Worm (Caenorhabditis elegans) whole organism, L1 larva: ENCODE measurements around the gene Y46H3A.4.

ENCODE experiments used
- C04F5.9 ChIP-seq: sonication (generic microtip); optimal IDR thresholded peaks from 2 replicates; lab custom pipeline; 2016; ENCODE audit warnings: missing genetic modification characterization, missing compliant biosample characterization
- C16A3.4 ChIP-seq: fragments of 150-350 bp; optimal IDR thresholded peaks from 2 replicates; lab custom pipeline; 2014; ENCODE audit warnings: missing biosample characterization, missing genetic modification characterization
- C34B4.2 ChIP-seq: sonication (generic microtip); optimal IDR thresholded peaks from 2 replicates; lab custom pipeline; 2017; ENCODE audit warnings: mild to moderate bottlenecking, missing genetic modification characterization, missing compliant biosample characterization
- aly-2 ChIP-seq: fragments of 150-350 bp; optimal IDR thresholded peaks from 2 replicates; lab custom pipeline; 2014; ENCODE audit warnings: missing biosample characterization, missing genetic modification characterization
- blmp-1 ChIP-seq: fragments of 150-350 bp; optimal IDR thresholded peaks from 2 replicates; lab custom pipeline; 2014; ENCODE audit warnings: missing biosample characterization, missing genetic modification characterization
- ceh-63 ChIP-seq: fragments of 200-800 bp; sonication (Bioruptor generic); optimal IDR thresholded peaks from 2 replicates; lab custom pipeline; 2018; ENCODE audit warnings: mild to moderate bottlenecking, missing genetic modification characterization, missing compliant biosample characterization
- ceh-8 ChIP-seq: fragments of 200-800 bp; sonication (Bioruptor generic); optimal IDR thresholded peaks from 2 replicates; lab custom pipeline; 2018; ENCODE audit warnings: mild to moderate bottlenecking, missing genetic modification characterization, moderate library complexity, missing compliant biosample characterization
- ceh-82 ChIP-seq, 3 experiments: fragments of 150-350 bp in 1 of 3; sonication (generic microtip) in 2 of 3; optimal IDR thresholded peaks; 2 replicates each; lab custom pipeline; 2014 to 2017; ENCODE audit warnings: missing biosample characterization in 3 of 3, missing genetic modification characterization in 3 of 3
- ceh-88 ChIP-seq: fragments of 200-800 bp; sonication (Bioruptor generic); IDR thresholded peaks from 2 replicates; pipeline ENCODE4 v1.3.6; 2022; ENCODE audit warnings: missing genetic modification characterization, missing compliant biosample characterization
- ceh-90 ChIP-seq: sonication (generic microtip); optimal IDR thresholded peaks from 2 replicates; lab custom pipeline; 2016; ENCODE audit warnings: missing genetic modification characterization, missing compliant biosample characterization
- dpl-1 ChIP-seq, 3 experiments: fragments of 150-350 bp in 2 of 3; sonication (generic microtip) in 1 of 3; optimal IDR thresholded peaks; 2 replicates each; lab custom pipeline; 2014 to 2017; ENCODE audit warnings: missing biosample characterization in 3 of 3, missing genetic modification characterization in 3 of 3, missing genetic modification reagents in 3 of 3
- efl-1 ChIP-seq, 4 experiments: fragments of 150-350 bp; optimal IDR thresholded peaks in 3 of 4; peaks in 1 of 4; 1 replicate in 1 of 4; 2 replicates in 3 of 4; lab custom pipeline; 2014; ENCODE audit warnings: missing biosample characterization in 2 of 4, missing genetic modification characterization in 2 of 4, missing genetic modification reagents in 2 of 4
- elt-2 ChIP-seq: sonication (generic microtip); optimal IDR thresholded peaks from 2 replicates; lab custom pipeline; 2016; ENCODE audit warnings: missing genetic modification characterization, mild to moderate bottlenecking, inconsistent platforms, missing compliant biosample characterization, missing genetic modification reagents
- elt-3 ChIP-seq, 6 experiments: fragments of 150-350 bp in 1 of 6; sonication (generic microtip); optimal IDR thresholded peaks; 2 replicates each; lab custom pipeline; 2017 to 2018; ENCODE audit warnings: missing biosample characterization in 6 of 6, missing genetic modification characterization in 6 of 6, inconsistent platforms in 1 of 6
- ets-5 ChIP-seq: fragments of 200-800 bp; sonication (Bioruptor generic); IDR thresholded peaks from 2 replicates; pipeline ENCODE4 v1.3.6; 2022; ENCODE audit warnings: missing genetic modification characterization, missing compliant biosample characterization
- fkh-10 ChIP-seq: sonication (generic microtip); optimal IDR thresholded peaks from 2 replicates; lab custom pipeline; 2017; ENCODE audit warnings: missing biosample characterization, missing genetic modification reagents, missing genetic modification characterization
- fkh-4 ChIP-seq: sonication (generic microtip); optimal IDR thresholded peaks from 2 replicates; lab custom pipeline; 2016; ENCODE audit warnings: missing compliant biosample characterization, missing genetic modification characterization, borderline replicate concordance
- fos-1 ChIP-seq: fragments of 150-350 bp; optimal IDR thresholded peaks from 2 replicates; lab custom pipeline; 2014; ENCODE audit warnings: missing biosample characterization, missing genetic modification characterization
- grh-1 ChIP-seq: fragments of 200-800 bp; sonication (Bioruptor generic); IDR thresholded peaks from 2 replicates; pipeline ENCODE4 v1.3.6; 2022; ENCODE audit warnings: missing genetic modification reagents, missing genetic modification characterization, missing compliant biosample characterization
- hlh-17 ChIP-seq: fragments of 200-800 bp; sonication (Bioruptor generic); optimal IDR thresholded peaks from 2 replicates; lab custom pipeline; 2018; ENCODE audit warnings: missing genetic modification characterization, mild to moderate bottlenecking, missing compliant biosample characterization, moderate library complexity, borderline replicate concordance
- hlh-4 ChIP-seq: sonication (generic microtip); optimal IDR thresholded peaks from 2 replicates; lab custom pipeline; 2016; ENCODE audit warnings: mild to moderate bottlenecking, missing genetic modification characterization, missing compliant biosample characterization
- hpl-2 ChIP-seq: fragments of 150-350 bp; optimal IDR thresholded peaks from 2 replicates; lab custom pipeline; 2014; ENCODE audit warnings: missing biosample characterization, missing genetic modification reagents, missing genetic modification characterization
- irx-1 ChIP-seq: sonication (generic microtip); optimal IDR thresholded peaks from 2 replicates; lab custom pipeline; 2016; ENCODE audit warnings: missing genetic modification characterization, missing compliant biosample characterization
- isw-1 ChIP-seq: fragments of 200-800 bp; sonication (Bioruptor generic); IDR thresholded peaks from 2 replicates; pipeline ENCODE4 v1.3.6; 2022; ENCODE audit warnings: missing genetic modification characterization, missing compliant biosample characterization
- jun-1 ChIP-seq: fragments of 150-350 bp; optimal IDR thresholded peaks from 2 replicates; lab custom pipeline; 2014; ENCODE audit warnings: missing biosample characterization, missing genetic modification reagents, missing genetic modification characterization
- lin-14 ChIP-seq: fragments of 200-800 bp; sonication (Bioruptor generic); optimal IDR thresholded peaks from 2 replicates; lab custom pipeline; 2018; ENCODE audit warnings: mild to moderate bottlenecking, missing genetic modification characterization, moderate library complexity, missing compliant biosample characterization
- lin-35 ChIP-seq, 2 experiments: fragments of 150-350 bp; optimal IDR thresholded peaks; 2 replicates each; lab custom pipeline; 2014; ENCODE audit warnings: missing biosample characterization in 2 of 2, missing genetic modification characterization in 2 of 2, missing genetic modification reagents in 2 of 2
- lin-39 ChIP-seq: fragments of 150-350 bp; optimal IDR thresholded peaks from 2 replicates; lab custom pipeline; 2014; ENCODE audit warnings: missing biosample characterization, missing genetic modification reagents, missing genetic modification characterization
- nhr-71 ChIP-seq: sonication (generic microtip); optimal IDR thresholded peaks from 2 replicates; lab custom pipeline; 2016; ENCODE audit warnings: mild to moderate bottlenecking, missing genetic modification characterization, moderate library complexity, missing compliant biosample characterization
- nhr-77 ChIP-seq: fragments of 150-350 bp; optimal IDR thresholded peaks from 2 replicates; lab custom pipeline; 2014; ENCODE audit warnings: missing biosample characterization, missing genetic modification characterization
- nhr-84 ChIP-seq: sonication (generic microtip); optimal IDR thresholded peaks from 2 replicates; lab custom pipeline; 2017; ENCODE audit warnings: missing biosample characterization, missing genetic modification characterization
- nhr-85 ChIP-seq: sonication (generic microtip); peaks from one replicate; lab custom pipeline; 2016; ENCODE audit warnings: missing genetic modification characterization, inconsistent platforms, missing compliant biosample characterization
- pag-3 ChIP-seq: sonication (generic microtip); optimal IDR thresholded peaks from 2 replicates; lab custom pipeline; 2017; ENCODE audit warnings: missing genetic modification characterization, mild to moderate bottlenecking, missing compliant biosample characterization, antibody characterized with exemption, borderline replicate concordance; ENCODE audit not compliant: insufficient read depth
- sox-4 ChIP-seq: sonication (generic microtip); optimal IDR thresholded peaks from 2 replicates; lab custom pipeline; 2016; ENCODE audit warnings: missing genetic modification characterization, missing compliant biosample characterization
- sptf-1 ChIP-seq: fragments of 150-350 bp; optimal IDR thresholded peaks from 2 replicates; lab custom pipeline; 2014; ENCODE audit warnings: missing biosample characterization, missing genetic modification characterization
- tlp-1 ChIP-seq: fragments of 150-350 bp; optimal IDR thresholded peaks from 2 replicates; lab custom pipeline; 2014; ENCODE audit warnings: missing biosample characterization, missing genetic modification characterization
- unc-30 ChIP-seq: sonication (generic microtip); optimal IDR thresholded peaks from 2 replicates; lab custom pipeline; 2017; ENCODE audit warnings: missing biosample characterization, missing genetic modification characterization
- vab-15 ChIP-seq: sonication (generic microtip); optimal IDR thresholded peaks from 2 replicates; lab custom pipeline; 2017; ENCODE audit warnings: missing genotype, mild to moderate bottlenecking, missing genetic modification characterization, missing compliant biosample characterization
- zag-1 ChIP-seq: fragments of 150-350 bp; optimal IDR thresholded peaks from 2 replicates; lab custom pipeline; 2014; ENCODE audit warnings: missing biosample characterization, missing genetic modification characterization
- zip-4 ChIP-seq: fragments of 200-800 bp; sonication (Bioruptor generic); optimal IDR thresholded peaks from 2 replicates; lab custom pipeline; 2018; ENCODE audit warnings: mild to moderate bottlenecking, missing genetic modification characterization, moderate library complexity, missing compliant biosample characterization
- ztf-11 ChIP-seq, 2 experiments: sonication (generic microtip); optimal IDR thresholded peaks; 2 replicates each; lab custom pipeline; 2016 to 2017; ENCODE audit warnings: missing genetic modification characterization in 2 of 2, missing biosample characterization in 1 of 2, missing compliant biosample characterization in 1 of 2

Y46H3A.4 gene

DNA sequence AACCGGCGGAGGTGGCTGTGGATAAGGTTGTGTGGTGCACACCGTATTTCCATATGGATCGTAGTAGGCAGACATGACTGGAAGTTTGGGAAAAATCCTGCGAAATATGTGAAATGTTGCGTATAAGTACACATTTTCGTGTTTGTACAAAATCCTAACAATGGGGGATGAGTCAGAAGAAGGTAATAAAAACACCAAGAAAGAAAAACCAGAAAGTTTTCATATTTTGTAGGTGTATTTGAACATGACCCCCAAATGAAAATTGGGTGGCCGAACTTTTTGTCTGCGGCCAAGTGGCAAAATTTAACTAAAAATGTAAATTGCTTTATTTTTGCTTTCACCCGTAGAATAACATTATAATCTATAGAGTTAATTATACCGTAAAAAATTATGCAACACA lies at the start of gene Y46H3A.4:
Y46H3A.4 (minus strand) TSS at position 101 of the 400 bp plus-strand sequence.
- TF ChIP-seq lin-14 (GFP tag; lab: Kevin White, UChicago) (no peak), ceh-88 (GFP tag; lab: Robert Waterston, UW) (no peak), irx-1 (tag; lab: Kevin White, UChicago) (no peak), dpl-1 (GFP tag; optimal IDR thresholded peaks at IDR 0.05; lab: Kevin White, UChicago) (no peak), grh-1 (no peak), aly-2 (no peak), C34B4.2 (tag; lab: Kevin White, UChicago) (no peak), tlp-1 (no peak), sptf-1 (tag; lab: Kevin White, UChicago) (no peak), C04F5.9 (tag; lab: Kevin White, UChicago) (no peak), ets-5 (GFP tag; lab: Robert Waterston, UW) (no peak), lin-39 (tag; lab: Kevin White, UChicago) (no peak)

DNA sequence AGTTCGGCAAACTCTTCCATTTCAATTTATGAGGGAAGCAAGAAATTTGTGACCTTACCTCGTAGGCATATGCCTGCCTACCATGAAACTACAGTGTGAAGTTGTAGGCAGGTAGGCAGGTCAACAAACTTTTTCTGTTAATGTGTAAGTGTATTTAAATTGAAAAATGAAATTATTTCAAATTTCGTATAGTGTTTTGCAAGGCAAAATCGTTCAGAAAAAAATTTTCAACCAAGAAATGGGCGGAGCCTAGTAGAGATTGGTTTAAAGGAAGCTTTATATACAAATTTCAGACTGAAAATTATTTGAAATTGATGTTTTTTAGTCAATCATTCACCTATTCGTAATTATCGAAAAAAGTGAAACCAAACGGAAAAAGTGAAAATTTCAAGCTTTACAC lies 46.9 kb upstream of the Y46H3A.4 start:
- no peak for TF ChIP-seq efl-1 (optimal IDR thresholded peaks at IDR 0.05; lab: Kevin White, UChicago)
- peak in 1 of 2 experiments; percentile 52 for TF ChIP-seq efl-1 (GFP tag; optimal IDR thresholded peaks at IDR 0.05 in 1 of 2; lab: Kevin White, UChicago)
- TF ChIP-seq elt-3 (tag; optimal IDR thresholded peaks at IDR 0.05; lab: Kevin White, UChicago): no peak

DNA sequence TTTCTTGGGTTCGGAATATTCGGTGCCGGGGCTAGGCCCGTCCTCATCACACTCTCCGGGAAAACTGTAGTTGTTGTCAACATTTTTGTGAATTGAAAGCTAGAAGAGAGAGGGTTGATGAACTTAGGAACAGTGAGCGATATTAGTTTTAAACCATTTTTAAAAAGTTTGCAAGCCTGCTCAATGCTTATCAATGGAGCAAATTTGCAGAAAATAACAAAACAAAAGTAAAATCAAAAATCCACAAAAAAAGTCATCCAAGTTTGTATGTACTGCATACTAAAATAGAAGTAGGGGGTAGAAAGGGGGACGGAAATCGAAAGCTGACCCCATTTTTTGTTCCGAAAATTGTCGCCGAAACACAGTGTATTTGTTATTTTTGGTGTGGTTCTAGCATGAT lies 45.2 kb upstream of the Y46H3A.4 start, which contains the start of gene T10B5.10:
T10B5.10 (minus strand) TSS at position 101 of the 400 bp plus-strand sequence.
- TF ChIP-seq pag-3 (tag; lab: Kevin White, UChicago): no peak
- TF ChIP-seq blmp-1 (tag; lab: Kevin White, UChicago): peak; percentile 70
- TF ChIP-seq fkh-10 (GFP tag; lab: Kevin White, UChicago): no peak
- no peak for TF ChIP-seq efl-1 (optimal IDR thresholded peaks at IDR 0.05; lab: Kevin White, UChicago)
- TF ChIP-seq efl-1 (GFP tag; optimal IDR thresholded peaks at IDR 0.05 in 1 of 2; lab: Kevin White, UChicago): peak in 1 of 2 experiments; percentile 51

- TF ChIP-seq hlh-4: no peak
- no peak for TF ChIP-seq unc-30 (tag; lab: Kevin White, UChicago)
- TF ChIP-seq isw-1 (GFP tag; lab: Robert Waterston, UW): no peak
- TF ChIP-seq nhr-77 (tag; lab: Kevin White, UChicago): no peak
- no peak for TF ChIP-seq grh-1
- no peak for TF ChIP-seq C16A3.4
- TF ChIP-seq C34B4.2 (tag; lab: Kevin White, UChicago): no peak
- no peak for TF ChIP-seq efl-1 (optimal IDR thresholded peaks at IDR 0.05; lab: Kevin White, UChicago)
- TF ChIP-seq efl-1 (GFP tag; optimal IDR thresholded peaks at IDR 0.05 in 1 of 2; lab: Kevin White, UChicago): no peak
- no peak for TF ChIP-seq jun-1 (tag; lab: Kevin White, UChicago)
- peak in 1 of 2 experiments; percentile 7 for TF ChIP-seq lin-35 (GFP tag; optimal IDR thresholded peaks at IDR 0.05; lab: Kevin White, UChicago)
- no peak for TF ChIP-seq zip-4 (GFP tag; lab: Kevin White, UChicago)
- TF ChIP-seq fkh-4 (tag; lab: Kevin White, UChicago): no peak
- TF ChIP-seq hpl-2 (GFP tag; lab: Kevin White, UChicago): no peak
- no peak for TF ChIP-seq ceh-63 (GFP tag; lab: Kevin White, UChicago)
- TF ChIP-seq blmp-1 (tag; lab: Kevin White, UChicago): peak; percentile 88
- no peak for TF ChIP-seq ceh-82 (tag; optimal IDR thresholded peaks at IDR 0.05; lab: Kevin White, UChicago)
- TF ChIP-seq fos-1 (tag; lab: Kevin White, UChicago): no peak
- TF ChIP-seq, all 84 proteins: peak for 2
Observed at ce11 chrV:1855087-1855486, 44.2 kb upstream of the Y46H3A.4 start.

- TF ChIP-seq ceh-8: peak; percentile 57
Observed at ce11 chrV:1849992-1850391, 39.1 kb upstream of the Y46H3A.4 start.

DNA sequence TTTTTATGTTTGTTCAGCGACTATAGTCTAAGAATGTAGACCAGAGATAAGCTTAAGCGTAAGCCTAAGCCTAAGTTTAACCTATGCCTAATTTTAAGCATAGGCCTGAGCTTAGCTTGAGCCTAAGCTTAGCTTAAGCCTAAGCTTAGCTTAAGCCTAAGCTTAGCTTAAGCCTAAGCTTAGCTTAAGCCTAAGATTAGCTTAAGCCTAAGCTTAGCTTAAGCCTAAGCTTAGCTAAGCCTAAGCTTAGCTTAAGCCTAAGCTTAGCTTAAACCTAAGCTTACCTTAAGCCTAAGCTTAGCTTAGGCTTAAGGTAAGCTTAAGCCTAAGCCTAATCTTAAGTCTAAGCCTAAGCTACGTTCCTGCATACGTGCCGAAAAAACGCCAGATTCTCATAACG lies 37.7 kb upstream of the Y46H3A.4 start:
- TF ChIP-seq sox-4: no peak
- TF ChIP-seq elt-2 (tag; lab: Kevin White, UChicago): no peak
- no peak for TF ChIP-seq tlp-1
- no peak for TF ChIP-seq hpl-2 (GFP tag; lab: Kevin White, UChicago)
- no peak for TF ChIP-seq zag-1 (tag; lab: Kevin White, UChicago)
- no peak for TF ChIP-seq vab-15 (tag; lab: Kevin White, UChicago)
- no peak for TF ChIP-seq fos-1 (tag; lab: Kevin White, UChicago)
- no peak for TF ChIP-seq isw-1 (GFP tag; lab: Robert Waterston, UW)
- TF ChIP-seq ztf-11 (tag; optimal IDR thresholded peaks at IDR 0.05; lab: Kevin White, UChicago): no peak
- no peak for TF ChIP-seq ceh-90 (tag; lab: Kevin White, UChicago)
- TF ChIP-seq ceh-8: no peak
- no peak for TF ChIP-seq ceh-88 (GFP tag; lab: Robert Waterston, UW)
- TF ChIP-seq hlh-17 (GFP tag; lab: Kevin White, UChicago): no peak
- TF ChIP-seq nhr-84: no peak
- TF ChIP-seq ets-5 (GFP tag; lab: Robert Waterston, UW): no peak
- no peak for TF ChIP-seq nhr-71 (tag; lab: Kevin White, UChicago)
- no peak for TF ChIP-seq nhr-85 (tag; lab: Kevin White, UChicago)
- TF ChIP-seq C16A3.4: no peak
